Worm (Caenorhabditis elegans) whole organism, midembryonic: ENCODE measurements around the gene col-157.
"Not testable (repeated sequence)": the region's sequence is repeated elsewhere in the genome, so short reads cannot be mapped to it uniquely, and the experiment has no call there.

Experiments used
- T22C8.4 ChIP-seq: fragments of 200-800 bp; sonication (Bioruptor generic); IDR thresholded peaks from 2 replicates; pipeline ENCODE4 v1.3.6; 2022; ENCODE audit warnings: missing genetic modification characterization, missing compliant biosample characterization
- cog-1 ChIP-seq: sonication (generic microtip); optimal IDR thresholded peaks from 2 replicates; lab custom pipeline; 2016; ENCODE audit warnings: missing genetic modification characterization, missing compliant biosample characterization
- flt-1 ChIP-seq: fragments of 200-800 bp; sonication (Bioruptor generic); IDR thresholded peaks from 2 replicates; pipeline ENCODE4 v1.3.6; 2022; ENCODE audit warnings: missing genetic modification characterization, missing compliant biosample characterization
- klf-2 ChIP-seq: fragments of 200-800 bp; sonication (Bioruptor generic); conservative IDR thresholded peaks from 2 replicates; pipeline ENCODE4 v1.3.6; 2022; ENCODE audit warnings: missing genetic modification reagents, missing genetic modification characterization, missing compliant biosample characterization
- med-1 ChIP-seq: sonication (generic microtip); optimal IDR thresholded peaks from 2 replicates; lab custom pipeline; 2017; ENCODE audit warnings: missing genetic modification characterization, mild to moderate bottlenecking, missing compliant biosample characterization, antibody characterized with exemption, missing genetic modification reagents; ENCODE audit not compliant: insufficient read depth
- ref-1 ChIP-seq: fragments of 200-800 bp; sonication (Bioruptor generic); conservative IDR thresholded peaks from 2 replicates; pipeline ENCODE4 v1.3.6; 2022; ENCODE audit warnings: missing genetic modification reagents, missing genetic modification characterization, missing compliant biosample characterization
- tab-1 ChIP-seq: fragments of 200-800 bp; sonication (Bioruptor generic); IDR thresholded peaks from 2 replicates; pipeline ENCODE4 v1.3.6; 2022; ENCODE audit warnings: missing genetic modification characterization, missing compliant biosample characterization
- ztf-23 ChIP-seq: fragments of 200-800 bp; sonication (Bioruptor generic); IDR thresholded peaks from 2 replicates; pipeline ENCODE4 v1.3.6; 2022; ENCODE audit warnings: missing genetic modification reagents, missing genetic modification characterization, missing compliant biosample characterization
- ztf-29 ChIP-seq: fragments of 200-800 bp; sonication (Bioruptor generic); IDR thresholded peaks from 2 replicates; pipeline ENCODE4 v1.3.6; 2022; ENCODE audit warnings: missing genetic modification reagents, missing genetic modification characterization, missing compliant biosample characterization

DNA sequence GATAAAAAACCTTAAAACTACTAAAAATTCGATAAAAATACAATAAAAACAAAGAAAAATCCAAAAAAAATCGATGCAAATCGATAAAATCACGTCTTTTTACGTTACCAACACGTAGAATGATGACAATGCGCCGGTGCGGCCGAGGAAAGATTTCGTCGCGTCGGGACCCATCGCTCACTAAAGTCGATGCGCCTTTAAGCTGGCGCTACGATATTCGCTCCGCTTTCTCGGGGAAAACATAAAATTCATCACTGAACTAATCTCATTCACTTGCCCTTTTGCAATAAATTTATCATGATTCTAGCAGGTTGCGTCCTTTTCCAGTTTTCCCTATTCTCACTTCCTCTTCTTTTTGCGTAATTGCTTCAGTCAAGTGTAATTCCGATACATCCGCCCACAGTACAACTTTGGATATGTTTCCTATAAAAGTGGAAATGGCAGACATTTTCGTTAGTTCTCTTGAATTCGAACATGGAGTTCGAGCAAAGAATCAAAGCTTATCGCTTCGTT is at the start of gene col-157:
- TF ChIP-seq flt-1 (GFP tag; lab: Robert Waterston, UW); T22C8.4 (GFP tag; lab: Robert Waterston, UW); ztf-23 (GFP tag; lab: Robert Waterston, UW); med-1 (GFP tag; lab: Kevin White, UChicago); tab-1 (GFP tag; lab: Robert Waterston, UW); klf-2; ref-1 (GFP tag; lab: Robert Waterston, UW); cog-1 (tag; lab: Kevin White, UChicago); ztf-29 (GFP tag; lab: Robert Waterston, UW): not testable (repeated sequence)
